Worm (Caenorhabditis elegans) whole organism, L2 larva: ENCODE measurements around the gene ZK1058.9.

Experiments used
- R02D3.7 ChIP-seq: fragments of 150-350 bp; optimal IDR thresholded peaks from 2 replicates; lab custom pipeline; 2014; ENCODE audit warnings: missing biosample characterization, missing genetic modification characterization
- alr-1 ChIP-seq: fragments of 150-350 bp; optimal IDR thresholded peaks from 2 replicates; lab custom pipeline; 2014; ENCODE audit warnings: missing biosample characterization, missing genetic modification characterization
- elt-3 ChIP-seq: sonication (generic microtip); optimal IDR thresholded peaks from 2 replicates; lab custom pipeline; 2017; ENCODE audit warnings: missing biosample characterization, missing genetic modification characterization
- nhr-10 ChIP-seq: sonication (generic microtip); optimal IDR thresholded peaks from 2 replicates; lab custom pipeline; 2017; ENCODE audit warnings: missing biosample characterization, missing genetic modification characterization
- nhr-11 ChIP-seq: fragments of 150-350 bp; optimal IDR thresholded peaks from 2 replicates; lab custom pipeline; 2014; ENCODE audit warnings: missing biosample characterization, missing genetic modification characterization
- nhr-6 ChIP-seq: fragments of 150-350 bp; optimal IDR thresholded peaks from 2 replicates; lab custom pipeline; 2014; ENCODE audit warnings: missing biosample characterization, missing genetic modification characterization
- ztf-11 ChIP-seq: sonication (generic microtip); optimal IDR thresholded peaks from 2 replicates; lab custom pipeline; 2017; ENCODE audit warnings: missing biosample characterization, missing genetic modification characterization

ce11 chrIII:3969133-3969532, 43.1 kb upstream of the ZK1058.9 start:
- TF ChIP-seq elt-3 (tag; lab: Kevin White, UChicago) (no peak), R02D3.7 (tag; lab: Kevin White, UChicago) (no peak), alr-1 (tag; lab: Kevin White, UChicago) (no peak), nhr-10 (tag; lab: Kevin White, UChicago) (no peak), nhr-11 (tag; lab: Kevin White, UChicago) (no peak), nhr-6 (tag; lab: Kevin White, UChicago) (no peak), ztf-11 (tag; lab: Kevin White, UChicago) (no peak)
